Fruit fly (Drosophila melanogaster) whole organism, adult: Measurements from ENCODE around the gene Hexo2.

ENCODE experiments used
- CG11617 ChIP-seq: fragments of 200-800 bp; sonication (Bioruptor generic); optimal IDR thresholded peaks from 2 replicates; lab custom pipeline; 2017; ENCODE audit warnings: mild to moderate bottlenecking, missing biosample characterization, missing genetic modification reagents, missing genetic modification characterization
- CG12768 ChIP-seq: fragments of 200-800 bp; sonication (Bioruptor generic); optimal IDR thresholded peaks from 2 replicates; lab custom pipeline; 2017; ENCODE audit warnings: missing biosample characterization, missing genetic modification characterization, mild to moderate bottlenecking, moderate library complexity, missing genetic modification reagents
- CG14711 ChIP-seq: fragments of 200-800 bp; sonication (Bioruptor generic); optimal IDR thresholded peaks from 2 replicates; lab custom pipeline; 2018; ENCODE audit warnings: missing biosample characterization, mild to moderate bottlenecking, missing genetic modification characterization, moderate library complexity
- CG1620 ChIP-seq: fragments of 200-800 bp; sonication (Bioruptor generic); optimal IDR thresholded peaks from 2 replicates; lab custom pipeline; 2016; ENCODE audit warnings: missing biosample characterization, missing genetic modification characterization
- CG33017 ChIP-seq: fragments of 200-800 bp; sonication (Bioruptor generic); optimal IDR thresholded peaks from 2 replicates; lab custom pipeline; 2018; ENCODE audit warnings: missing biosample characterization, mild to moderate bottlenecking, missing genetic modification characterization, moderate library complexity
- CG5204 ChIP-seq: fragments of 200-800 bp; sonication (Bioruptor generic); optimal IDR thresholded peaks from 2 replicates; lab custom pipeline; 2016; ENCODE audit warnings: missing biosample characterization, missing genetic modification characterization
- CG7045 ChIP-seq: fragments of 200-800 bp; sonication (Bioruptor generic); optimal IDR thresholded peaks from 2 replicates; lab custom pipeline; 2017; ENCODE audit warnings: missing biosample characterization, mild to moderate bottlenecking, missing genetic modification characterization
- CG7101 ChIP-seq: fragments of 200-800 bp; sonication (Bioruptor generic); optimal IDR thresholded peaks from 2 replicates; lab custom pipeline; 2018; ENCODE audit warnings: missing biosample characterization, mild to moderate bottlenecking, missing genetic modification characterization, moderate library complexity
- Clk ChIP-seq: fragments of 200-800 bp; sonication (Bioruptor generic); optimal IDR thresholded peaks from 2 replicates; lab custom pipeline; 2017; ENCODE audit warnings: missing biosample characterization, missing genetic modification characterization
- Crg-1 ChIP-seq: fragments of 200-800 bp; sonication (Bioruptor generic); optimal IDR thresholded peaks from 2 replicates; lab custom pipeline; 2016; ENCODE audit warnings: missing biosample characterization, missing genetic modification characterization
- Hr96 ChIP-seq: fragments of 200-800 bp; sonication (Bioruptor generic); optimal IDR thresholded peaks from 2 replicates; lab custom pipeline; 2016; ENCODE audit warnings: missing biosample characterization, missing genetic modification characterization
- Mnt ChIP-seq: fragments of 200-800 bp; sonication (Bioruptor generic); optimal IDR thresholded peaks from 2 replicates; lab custom pipeline; 2016; ENCODE audit warnings: missing biosample characterization, mild to moderate bottlenecking, missing genetic modification characterization
- bab1 ChIP-seq: fragments of 200-800 bp; sonication (Bioruptor generic); optimal IDR thresholded peaks from 3 replicates; lab custom pipeline; 2019; ENCODE audit warnings: missing biosample characterization, mild to moderate bottlenecking, missing genetic modification characterization, moderate library complexity
- cic ChIP-seq: fragments of 200-800 bp; sonication (Bioruptor generic); optimal IDR thresholded peaks from 2 replicates; lab custom pipeline; 2017; ENCODE audit warnings: missing biosample characterization, mild to moderate bottlenecking, missing genetic modification characterization, moderate library complexity
- cnc ChIP-seq, 2 experiments: fragments of >200 bp; optimal IDR thresholded peaks; 2 replicates each; lab custom pipeline; 2017
- kay ChIP-seq: fragments of 200-800 bp; sonication (Bioruptor generic); peaks from one replicate; lab custom pipeline; 2016; ENCODE audit warnings: missing biosample characterization, missing genetic modification characterization, borderline replicate concordance
- ovo ChIP-seq: fragments of 200-800 bp; sonication (Bioruptor generic); optimal IDR thresholded peaks from 2 replicates; lab custom pipeline; 2016; ENCODE audit warnings: missing biosample characterization, missing genetic modification characterization
- pad ChIP-seq: fragments of 200-800 bp; sonication (Bioruptor generic); optimal IDR thresholded peaks from 3 replicates; lab custom pipeline; 2017; ENCODE audit warnings: missing biosample characterization, missing genetic modification characterization, mild to moderate bottlenecking, moderate library complexity, missing genetic modification reagents
- tj ChIP-seq: fragments of 200-800 bp; sonication (Bioruptor generic); optimal IDR thresholded peaks from 3 replicates; lab custom pipeline; 2017; ENCODE audit warnings: missing biosample characterization, mild to moderate bottlenecking, missing genetic modification characterization, moderate library complexity
- toe ChIP-seq: fragments of 200-800 bp; sonication (Bioruptor generic); optimal IDR thresholded peaks from 2 replicates; lab custom pipeline; 2016; ENCODE audit warnings: missing biosample characterization, missing genetic modification characterization

Gene Hexo2

dm6 chrX:8725238-8725637, 15.8 kb downstream of the Hexo2 start:
- TF ChIP-seq CG7045, result no peak
- no peak for TF ChIP-seq CG7101 (tag; lab: Kevin White, UChicago)
- no peak for TF ChIP-seq Clk (GFP tag; lab: Kevin White, UChicago)
- no peak for TF ChIP-seq Mnt (GFP tag; lab: Kevin White, UChicago)
- TF ChIP-seq ovo (GFP tag; lab: Kevin White, UChicago), result no peak
- TF ChIP-seq pad (GFP tag; lab: Kevin White, UChicago), result no peak
- TF ChIP-seq toe (GFP tag; lab: Kevin White, UChicago), result no peak
- TF ChIP-seq CG14711 (tag; lab: Kevin White, UChicago), result no peak
- TF ChIP-seq Crg-1 (GFP tag; lab: Kevin White, UChicago), result no peak
- TF ChIP-seq CG1620 (GFP tag; lab: Kevin White, UChicago), result no peak
- no peak for TF ChIP-seq tj
- no peak for TF ChIP-seq Hr96 (GFP tag; lab: Kevin White, UChicago)
- TF ChIP-seq cic (GFP tag; lab: Kevin White, UChicago), result no peak
- TF ChIP-seq CG5204 (GFP tag; lab: Kevin White, UChicago), result no peak
- no peak for TF ChIP-seq CG12768 (GFP tag; lab: Kevin White, UChicago)
- no peak for TF ChIP-seq CG11617 (GFP tag; lab: Kevin White, UChicago)

DNA sequence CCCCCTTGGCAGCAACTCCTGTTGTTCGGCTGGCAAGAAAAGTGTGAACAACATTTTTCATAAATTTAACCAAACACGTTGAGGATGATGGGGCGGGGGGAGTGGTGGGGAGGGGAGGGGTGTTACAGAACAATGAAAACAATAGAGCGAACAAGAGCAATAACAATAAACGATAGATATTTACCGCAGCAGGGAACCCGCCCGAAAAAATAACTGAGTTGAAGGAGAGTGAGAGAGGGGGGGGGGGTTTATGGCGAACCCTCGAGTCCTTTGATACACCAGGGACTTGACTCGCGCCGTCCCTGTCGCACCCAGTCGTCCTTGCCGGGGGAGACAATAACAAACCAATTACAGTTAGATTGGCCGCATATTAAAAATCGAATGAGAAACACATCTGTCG, 17.4 kb downstream of the Hexo2 start:
- TF ChIP-seq Hr96 (GFP tag; lab: Kevin White, UChicago) (no peak), CG7101 (tag; lab: Kevin White, UChicago) (no peak), tj (no peak), CG33017 (tag; lab: Kevin White, UChicago) (no peak), Mnt (GFP tag; lab: Kevin White, UChicago) (no peak), CG7045 (no peak), CG12768 (GFP tag; lab: Kevin White, UChicago) (no peak)

- no peak for TF ChIP-seq Clk (GFP tag; lab: Kevin White, UChicago)
- no peak for TF ChIP-seq ovo (GFP tag; lab: Kevin White, UChicago)
- no peak for TF ChIP-seq cnc (optimal IDR thresholded peaks at IDR 0.05; lab: Kevin White, UChicago)
- no peak for TF ChIP-seq bab1 (GFP tag; lab: Kevin White, UChicago)
- TF ChIP-seq CG33017 (tag; lab: Kevin White, UChicago), result no peak
- no peak for TF ChIP-seq kay (GFP tag; lab: Kevin White, UChicago)
- TF ChIP-seq toe (GFP tag; lab: Kevin White, UChicago), result no peak
- TF ChIP-seq pad (GFP tag; lab: Kevin White, UChicago), result no peak
- TF ChIP-seq Mnt (GFP tag; lab: Kevin White, UChicago), result no peak
- no peak for TF ChIP-seq CG11617 (GFP tag; lab: Kevin White, UChicago)
- no peak for TF ChIP-seq CG7101 (tag; lab: Kevin White, UChicago)
- no peak for TF ChIP-seq CG14711 (tag; lab: Kevin White, UChicago)
- TF ChIP-seq Hr96 (GFP tag; lab: Kevin White, UChicago), result no peak
- no peak for TF ChIP-seq CG1620 (GFP tag; lab: Kevin White, UChicago)
Observed at dm6 chrX:8728030-8728429, 18.6 kb downstream of the Hexo2 start.

dm6 chrX:8730306-8730705, 20.9 kb downstream of the Hexo2 start:
- TF ChIP-seq CG7101 (tag; lab: Kevin White, UChicago), result no peak
- no peak for TF ChIP-seq cnc (optimal IDR thresholded peaks at IDR 0.05; lab: Kevin White, UChicago)
- TF ChIP-seq CG33017 (tag; lab: Kevin White, UChicago), result no peak
- no peak for TF ChIP-seq bab1 (GFP tag; lab: Kevin White, UChicago)
- no peak for TF ChIP-seq CG7045
- TF ChIP-seq CG11617 (GFP tag; lab: Kevin White, UChicago), result no peak
- no peak for TF ChIP-seq Mnt (GFP tag; lab: Kevin White, UChicago)
- no peak for TF ChIP-seq cic (GFP tag; lab: Kevin White, UChicago)
- TF ChIP-seq CG5204 (GFP tag; lab: Kevin White, UChicago), result no peak
- no peak for TF ChIP-seq ovo (GFP tag; lab: Kevin White, UChicago)
- TF ChIP-seq CG14711 (tag; lab: Kevin White, UChicago), result no peak
- no peak for TF ChIP-seq CG12768 (GFP tag; lab: Kevin White, UChicago)
- TF ChIP-seq CG1620 (GFP tag; lab: Kevin White, UChicago), result no peak
- no peak for TF ChIP-seq Clk (GFP tag; lab: Kevin White, UChicago)
- TF ChIP-seq toe (GFP tag; lab: Kevin White, UChicago), result no peak
- TF ChIP-seq pad (GFP tag; lab: Kevin White, UChicago), result no peak
- no peak for TF ChIP-seq Hr96 (GFP tag; lab: Kevin White, UChicago)
- no peak for TF ChIP-seq tj

DNA sequence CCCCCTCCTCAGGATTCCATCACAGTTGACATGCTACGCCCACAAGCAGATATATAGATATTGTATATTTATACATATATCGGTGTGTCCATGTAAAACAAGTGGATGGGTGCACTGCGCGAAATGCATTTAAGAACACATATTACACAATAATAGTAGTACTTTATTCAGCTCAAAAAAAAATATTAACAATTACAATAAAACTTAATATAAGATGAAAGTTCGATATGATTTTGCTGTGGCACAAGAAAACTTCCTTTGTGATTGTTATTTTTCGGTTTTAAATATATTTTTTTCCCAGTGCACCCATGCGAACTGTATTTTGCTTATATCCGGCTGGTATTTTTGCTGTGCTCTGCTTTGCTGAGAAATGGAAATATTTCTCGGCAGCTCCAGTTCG, 22.0 kb downstream of the Hexo2 start:
- TF ChIP-seq CG7101 (tag; lab: Kevin White, UChicago) (no peak), CG12768 (GFP tag; lab: Kevin White, UChicago) (no peak), pad (GFP tag; lab: Kevin White, UChicago) (no peak), ovo (GFP tag; lab: Kevin White, UChicago) (no peak), CG1620 (GFP tag; lab: Kevin White, UChicago) (no peak), CG33017 (tag; lab: Kevin White, UChicago) (no peak)

- TF ChIP-seq CG14711 (tag; lab: Kevin White, UChicago) (no peak), Mnt (GFP tag; lab: Kevin White, UChicago) (no peak), cic (GFP tag; lab: Kevin White, UChicago) (no peak), ovo (GFP tag; lab: Kevin White, UChicago) (no peak), CG5204 (GFP tag; lab: Kevin White, UChicago) (no peak), pad (GFP tag; lab: Kevin White, UChicago) (no peak), bab1 (GFP tag; lab: Kevin White, UChicago) (no peak), cnc (optimal IDR thresholded peaks at IDR 0.05; lab: Kevin White, UChicago) (no peak), CG7101 (tag; lab: Kevin White, UChicago) (no peak), toe (GFP tag; lab: Kevin White, UChicago) (no peak), Crg-1 (GFP tag; lab: Kevin White, UChicago) (no peak), kay (GFP tag; lab: Kevin White, UChicago) (no peak), CG1620 (GFP tag; lab: Kevin White, UChicago) (no peak), CG11617 (GFP tag; lab: Kevin White, UChicago) (no peak), tj (no peak)
Observed at dm6 chrX:8732379-8732778, 22.9 kb downstream of the Hexo2 start.
